Worm (Caenorhabditis elegans): ENCODE results near the gene odr-8.

DNA sequence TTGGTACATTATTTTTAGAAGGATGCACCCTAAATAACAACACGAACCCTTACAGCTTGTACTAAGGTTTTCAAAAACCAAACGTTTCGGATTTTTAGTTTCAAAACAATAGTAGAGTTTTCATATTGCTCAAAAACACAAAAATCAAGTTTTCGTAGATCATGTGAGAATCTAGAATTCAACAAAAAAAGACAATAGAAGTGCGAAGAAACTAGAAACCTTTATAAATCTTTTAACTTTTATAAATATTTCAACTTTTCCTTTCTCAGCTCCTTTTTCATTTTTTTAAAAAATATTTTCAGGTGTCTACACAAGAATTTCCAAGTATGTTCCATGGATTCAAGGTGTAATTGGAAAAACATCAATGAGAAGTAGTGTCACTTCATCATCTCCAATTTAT lies 22.1 kb downstream of the odr-8 start, which contains the start of gene best-9:
- TF ChIP-seq ceh-82 (tag; optimal IDR thresholded peaks at IDR 0.05) (no peak), lsy-2 (tag; optimal IDR thresholded peaks at IDR 0.05) (no peak), nhr-237 (tag; optimal IDR thresholded peaks at IDR 0.05) (no peak), snpc-1.2 (GFP tag; IDR thresholded peaks at IDR 0.05) (no peak), nhr-77 (tag; optimal IDR thresholded peaks at IDR 0.05) (no peak), saeg-2 (GFP tag; IDR thresholded peaks at IDR 0.05) (no peak), ZK337.2 (GFP tag; IDR thresholded peaks at IDR 0.05) (no peak), Y75B8A.6 (GFP tag; IDR thresholded peaks at IDR 0.05) (no peak), dve-1 (tag; optimal IDR thresholded peaks at IDR 0.05; ENCODE audit: insufficient read depth) (no peak)
